Worm (Caenorhabditis elegans) whole organism, late embryonic: Measurements from ENCODE around the gene sru-24.

Source experiments
- C08G9.2 ChIP-seq: sonication (generic microtip); optimal IDR thresholded peaks from 2 replicates; lab custom pipeline; 2016; ENCODE audit warnings: mild to moderate bottlenecking, missing genetic modification characterization, moderate library complexity, missing compliant biosample characterization
- dve-1 ChIP-seq: sonication (generic microtip); optimal IDR thresholded peaks from 2 replicates; lab custom pipeline; 2017; ENCODE audit warnings: antibody characterized with exemption, mild to moderate bottlenecking, missing genetic modification characterization, missing compliant biosample characterization
- elt-2 ChIP-seq: sonication (generic microtip); optimal IDR thresholded peaks from 2 replicates; lab custom pipeline; 2016; ENCODE audit warnings: missing genetic modification reagents, missing genetic modification characterization, missing compliant biosample characterization
- madf-2 ChIP-seq: sonication (generic microtip); optimal IDR thresholded peaks from 2 replicates; lab custom pipeline; 2017; ENCODE audit warnings: missing genetic modification characterization, missing compliant biosample characterization
- pros-1 ChIP-seq: fragments of 150-350 bp; optimal IDR thresholded peaks from 2 replicates; lab custom pipeline; 2014; ENCODE audit warnings: missing biosample characterization, missing genetic modification reagents, missing genetic modification characterization
- tbx-2 ChIP-seq: sonication (generic microtip); optimal IDR thresholded peaks from 2 replicates; lab custom pipeline; 2016; ENCODE audit warnings: missing genetic modification characterization, missing compliant biosample characterization
- unc-55 ChIP-seq: sonication (generic microtip); optimal IDR thresholded peaks from 2 replicates; lab custom pipeline; 2017; ENCODE audit warnings: missing biosample characterization, missing genetic modification reagents, missing genetic modification characterization

ce11 chrV:676550-677084, 5.4 kb upstream of the sru-24 start, which contains the start of the genes fbxa-72 and srx-21:
- TF ChIP-seq C08G9.2 (tag; lab: Kevin White, UChicago) (no peak), madf-2 (no peak), tbx-2 (tag; lab: Kevin White, UChicago) (no peak), unc-55 (no peak), pros-1 (tag; lab: Kevin White, UChicago) (no peak), elt-2 (tag; lab: Kevin White, UChicago) (no peak), dve-1 (tag; lab: Kevin White, UChicago) (no peak)
